Worm (Caenorhabditis elegans) whole organism, L1 larva: ENCODE measurements around the gene C06H2.7.

ENCODE experiments used
- C04F5.9 ChIP-seq: sonication (generic microtip); optimal IDR thresholded peaks from 2 replicates; lab custom pipeline; 2016; ENCODE audit warnings: missing genetic modification characterization, missing compliant biosample characterization
- C16A3.4 ChIP-seq: fragments of 150-350 bp; optimal IDR thresholded peaks from 2 replicates; lab custom pipeline; 2014; ENCODE audit warnings: missing biosample characterization, missing genetic modification characterization
- C34B4.2 ChIP-seq: sonication (generic microtip); optimal IDR thresholded peaks from 2 replicates; lab custom pipeline; 2017; ENCODE audit warnings: mild to moderate bottlenecking, missing genetic modification characterization, missing compliant biosample characterization
- F16B12.6 ChIP-seq: fragments of 150-350 bp; optimal IDR thresholded peaks from 2 replicates; lab custom pipeline; 2014; ENCODE audit warnings: missing biosample characterization, missing genetic modification characterization
- aly-2 ChIP-seq: fragments of 150-350 bp; optimal IDR thresholded peaks from 2 replicates; lab custom pipeline; 2014; ENCODE audit warnings: missing biosample characterization, missing genetic modification characterization
- blmp-1 ChIP-seq: fragments of 150-350 bp; optimal IDR thresholded peaks from 2 replicates; lab custom pipeline; 2014; ENCODE audit warnings: missing biosample characterization, missing genetic modification characterization
- ceh-8 ChIP-seq: fragments of 200-800 bp; sonication (Bioruptor generic); optimal IDR thresholded peaks from 2 replicates; lab custom pipeline; 2018; ENCODE audit warnings: mild to moderate bottlenecking, missing genetic modification characterization, moderate library complexity, missing compliant biosample characterization
- ceh-82 ChIP-seq, 3 experiments: fragments of 150-350 bp in 1 of 3; sonication (generic microtip) in 2 of 3; optimal IDR thresholded peaks; 2 replicates each; lab custom pipeline; 2014 to 2017; ENCODE audit warnings: missing biosample characterization in 3 of 3, missing genetic modification characterization in 3 of 3
- ceh-88 ChIP-seq: fragments of 200-800 bp; sonication (Bioruptor generic); IDR thresholded peaks from 2 replicates; pipeline ENCODE4 v1.3.6; 2022; ENCODE audit warnings: missing genetic modification characterization, missing compliant biosample characterization
- ceh-90 ChIP-seq: sonication (generic microtip); optimal IDR thresholded peaks from 2 replicates; lab custom pipeline; 2016; ENCODE audit warnings: missing genetic modification characterization, missing compliant biosample characterization
- dsc-1 ChIP-seq: sonication (generic microtip); optimal IDR thresholded peaks from 2 replicates; lab custom pipeline; 2016; ENCODE audit warnings: mild to moderate bottlenecking, missing genetic modification characterization, missing compliant biosample characterization
- efl-1 ChIP-seq, 4 experiments: fragments of 150-350 bp; optimal IDR thresholded peaks in 3 of 4; peaks in 1 of 4; 1 replicate in 1 of 4; 2 replicates in 3 of 4; lab custom pipeline; 2014; ENCODE audit warnings: missing biosample characterization in 2 of 4, missing genetic modification characterization in 2 of 4, missing genetic modification reagents in 2 of 4
- egl-13 ChIP-seq: sonication (generic microtip); optimal IDR thresholded peaks from 2 replicates; lab custom pipeline; 2016; ENCODE audit warnings: missing genotype, missing genetic modification reagents, missing genetic modification characterization, missing compliant biosample characterization
- elt-2 ChIP-seq: sonication (generic microtip); optimal IDR thresholded peaks from 2 replicates; lab custom pipeline; 2016; ENCODE audit warnings: missing genetic modification characterization, mild to moderate bottlenecking, inconsistent platforms, missing compliant biosample characterization, missing genetic modification reagents
- ets-5 ChIP-seq: fragments of 200-800 bp; sonication (Bioruptor generic); IDR thresholded peaks from 2 replicates; pipeline ENCODE4 v1.3.6; 2022; ENCODE audit warnings: missing genetic modification characterization, missing compliant biosample characterization
- fkh-10 ChIP-seq: sonication (generic microtip); optimal IDR thresholded peaks from 2 replicates; lab custom pipeline; 2017; ENCODE audit warnings: missing biosample characterization, missing genetic modification reagents, missing genetic modification characterization
- fkh-8 ChIP-seq: sonication (generic microtip); optimal IDR thresholded peaks from 2 replicates; lab custom pipeline; 2016; ENCODE audit warnings: mild to moderate bottlenecking, missing genetic modification characterization, missing compliant biosample characterization
- fos-1 ChIP-seq: fragments of 150-350 bp; optimal IDR thresholded peaks from 2 replicates; lab custom pipeline; 2014; ENCODE audit warnings: missing biosample characterization, missing genetic modification characterization
- grh-1 ChIP-seq: fragments of 200-800 bp; sonication (Bioruptor generic); IDR thresholded peaks from 2 replicates; pipeline ENCODE4 v1.3.6; 2022; ENCODE audit warnings: missing genetic modification reagents, missing genetic modification characterization, missing compliant biosample characterization
- hlh-17 ChIP-seq: fragments of 200-800 bp; sonication (Bioruptor generic); optimal IDR thresholded peaks from 2 replicates; lab custom pipeline; 2018; ENCODE audit warnings: missing genetic modification characterization, mild to moderate bottlenecking, missing compliant biosample characterization, moderate library complexity, borderline replicate concordance
- hpl-2 ChIP-seq: fragments of 150-350 bp; optimal IDR thresholded peaks from 2 replicates; lab custom pipeline; 2014; ENCODE audit warnings: missing biosample characterization, missing genetic modification reagents, missing genetic modification characterization
- irx-1 ChIP-seq: sonication (generic microtip); optimal IDR thresholded peaks from 2 replicates; lab custom pipeline; 2016; ENCODE audit warnings: missing genetic modification characterization, missing compliant biosample characterization
- lin-13 ChIP-seq: fragments of 150-350 bp; optimal IDR thresholded peaks from 2 replicates; lab custom pipeline; 2014; ENCODE audit warnings: missing biosample characterization, missing genetic modification reagents, missing genetic modification characterization
- lin-14 ChIP-seq: fragments of 200-800 bp; sonication (Bioruptor generic); optimal IDR thresholded peaks from 2 replicates; lab custom pipeline; 2018; ENCODE audit warnings: mild to moderate bottlenecking, missing genetic modification characterization, moderate library complexity, missing compliant biosample characterization
- lin-15B ChIP-seq: fragments of 150-350 bp; sonication (generic microtip); optimal IDR thresholded peaks from 3 replicates; lab custom pipeline; 2014; ENCODE audit warnings: missing biosample characterization, missing genetic modification characterization
- lin-39 ChIP-seq: fragments of 150-350 bp; optimal IDR thresholded peaks from 2 replicates; lab custom pipeline; 2014; ENCODE audit warnings: missing biosample characterization, missing genetic modification reagents, missing genetic modification characterization
- lir-3 ChIP-seq: sonication (generic microtip); optimal IDR thresholded peaks from 2 replicates; lab custom pipeline; 2016; ENCODE audit warnings: mild to moderate bottlenecking, missing genetic modification characterization, moderate library complexity, missing compliant biosample characterization; ENCODE audit not compliant: poor library complexity
- lsy-2 ChIP-seq, 2 experiments: fragments of 150-350 bp; optimal IDR thresholded peaks; 2 replicates each; lab custom pipeline; 2014; ENCODE audit warnings: missing biosample characterization in 2 of 2, missing genetic modification characterization in 2 of 2
- mab-9 ChIP-seq: fragments of 200-800 bp; sonication (Bioruptor generic); IDR thresholded peaks from 2 replicates; pipeline ENCODE4 v1.3.6; 2022; ENCODE audit warnings: missing genetic modification reagents, missing genetic modification characterization, missing compliant biosample characterization
- mdl-1 ChIP-seq, 2 experiments: fragments of 150-350 bp; optimal IDR thresholded peaks; 2 replicates each; lab custom pipeline; 2014 to 2017; ENCODE audit warnings: missing biosample characterization in 2 of 2, missing genetic modification characterization in 2 of 2, inconsistent platforms in 1 of 2
- mef-2 ChIP-seq: fragments of 150-350 bp; optimal IDR thresholded peaks from 2 replicates; lab custom pipeline; 2014; ENCODE audit warnings: missing biosample characterization, missing genetic modification characterization
- nhr-11 ChIP-seq: fragments of 150-350 bp; optimal IDR thresholded peaks from 2 replicates; lab custom pipeline; 2014; ENCODE audit warnings: missing biosample characterization, missing genetic modification characterization
- nhr-12 ChIP-seq: sonication (generic microtip); optimal IDR thresholded peaks from 2 replicates; lab custom pipeline; 2017; ENCODE audit warnings: missing biosample characterization, missing genetic modification characterization
- nhr-237 ChIP-seq: fragments of 150-350 bp; optimal IDR thresholded peaks from 2 replicates; lab custom pipeline; 2014; ENCODE audit warnings: missing biosample characterization, missing genetic modification characterization
- nhr-28 ChIP-seq: fragments of 150-350 bp; optimal IDR thresholded peaks from 2 replicates; lab custom pipeline; 2014; ENCODE audit warnings: missing biosample characterization, missing genetic modification characterization
- nhr-47 ChIP-seq: sonication (generic microtip); optimal IDR thresholded peaks from 2 replicates; lab custom pipeline; 2016; ENCODE audit warnings: mild to moderate bottlenecking, missing genetic modification characterization, moderate library complexity, missing compliant biosample characterization
- nhr-85 ChIP-seq: sonication (generic microtip); peaks from one replicate; lab custom pipeline; 2016; ENCODE audit warnings: missing genetic modification characterization, inconsistent platforms, missing compliant biosample characterization
- nhr-90 ChIP-seq: sonication (generic microtip); optimal IDR thresholded peaks from 2 replicates; lab custom pipeline; 2016; ENCODE audit warnings: mild to moderate bottlenecking, missing genetic modification characterization, missing compliant biosample characterization; ENCODE audit not compliant: poor library complexity
- pax-3 ChIP-seq: fragments of 200-800 bp; sonication (Bioruptor generic); optimal IDR thresholded peaks from 2 replicates; lab custom pipeline; 2018; ENCODE audit warnings: mild to moderate bottlenecking, missing genetic modification characterization, moderate library complexity, missing compliant biosample characterization
- rnt-1 ChIP-seq: sonication (generic microtip); optimal IDR thresholded peaks from 2 replicates; lab custom pipeline; 2016; ENCODE audit warnings: mild to moderate bottlenecking, missing genetic modification characterization, moderate library complexity, missing compliant biosample characterization
- skn-1 ChIP-seq: fragments of 150-350 bp; optimal IDR thresholded peaks from 2 replicates; lab custom pipeline; 2014; ENCODE audit warnings: missing biosample characterization, missing genetic modification characterization
- snpc-4 ChIP-seq: fragments of 150-350 bp; optimal IDR thresholded peaks from 2 replicates; lab custom pipeline; 2014; ENCODE audit warnings: missing biosample characterization, missing genetic modification characterization
- snu-23 ChIP-seq: sonication (generic microtip); optimal IDR thresholded peaks from 2 replicates; lab custom pipeline; 2016; ENCODE audit warnings: missing genetic modification characterization, missing compliant biosample characterization
- sptf-1 ChIP-seq: fragments of 150-350 bp; optimal IDR thresholded peaks from 2 replicates; lab custom pipeline; 2014; ENCODE audit warnings: missing biosample characterization, missing genetic modification characterization
- tbx-2 ChIP-seq: sonication (generic microtip); optimal IDR thresholded peaks from 2 replicates; lab custom pipeline; 2016; ENCODE audit warnings: missing genetic modification characterization, missing compliant biosample characterization
- tlp-1 ChIP-seq: fragments of 150-350 bp; optimal IDR thresholded peaks from 2 replicates; lab custom pipeline; 2014; ENCODE audit warnings: missing biosample characterization, missing genetic modification characterization
- unc-130 ChIP-seq: fragments of 150-350 bp; optimal IDR thresholded peaks from 2 replicates; lab custom pipeline; 2017; ENCODE audit warnings: missing biosample characterization, missing genetic modification characterization, inconsistent platforms
- unc-30 ChIP-seq: sonication (generic microtip); optimal IDR thresholded peaks from 2 replicates; lab custom pipeline; 2017; ENCODE audit warnings: missing biosample characterization, missing genetic modification characterization
- unc-62 ChIP-seq: fragments of 150-350 bp; optimal IDR thresholded peaks from 2 replicates; lab custom pipeline; 2014; ENCODE audit warnings: missing biosample characterization, missing genetic modification reagents, missing genetic modification characterization
- unc-86 ChIP-seq: sonication (generic microtip); optimal IDR thresholded peaks from 2 replicates; lab custom pipeline; 2016; ENCODE audit warnings: missing genetic modification characterization, missing compliant biosample characterization
- zag-1 ChIP-seq: fragments of 150-350 bp; optimal IDR thresholded peaks from 2 replicates; lab custom pipeline; 2014; ENCODE audit warnings: missing biosample characterization, missing genetic modification characterization
- ztf-11 ChIP-seq, 2 experiments: sonication (generic microtip); optimal IDR thresholded peaks; 2 replicates each; lab custom pipeline; 2016 to 2017; ENCODE audit warnings: missing genetic modification characterization in 2 of 2, missing biosample characterization in 1 of 2, missing compliant biosample characterization in 1 of 2
- ztf-4 ChIP-seq: fragments of 150-350 bp; optimal IDR thresholded peaks from 2 replicates; lab custom pipeline; 2014; ENCODE audit warnings: missing biosample characterization, missing genetic modification characterization

Gene C06H2.7

DNA sequence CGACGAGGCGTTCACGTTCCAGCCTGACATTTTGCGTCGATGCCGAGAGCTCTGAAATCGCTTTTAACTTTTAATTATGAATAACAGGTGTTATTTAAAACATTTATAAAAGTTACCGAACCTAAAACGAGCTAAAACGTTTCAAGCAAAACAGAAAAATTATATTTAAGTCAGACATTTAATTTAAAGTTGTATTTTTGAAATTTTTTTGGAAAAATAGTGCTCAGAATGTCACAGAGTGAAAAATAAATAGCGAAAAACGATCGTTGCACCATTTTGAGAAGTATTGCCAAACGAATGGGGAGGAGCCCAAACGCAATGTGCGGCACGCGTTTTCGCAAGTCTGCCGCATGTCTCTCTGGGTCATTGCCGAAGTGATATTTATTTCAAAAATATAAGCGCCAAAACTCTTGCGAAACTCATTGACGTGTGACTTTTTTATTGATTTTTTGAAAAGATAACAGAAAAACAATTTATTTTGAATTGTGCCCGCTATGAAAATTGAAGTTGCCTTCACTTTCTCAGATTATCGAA lies 31.5 kb downstream of the C06H2.7 start, which contains the start of gene erfa-3 (continued):
- TF ChIP-seq irx-1 (tag; lab: Kevin White, UChicago) (peak; percentile 44), unc-86 (tag; lab: Kevin White, UChicago) (peak; percentile 38), snpc-4 (tag; lab: Kevin White, UChicago) (peak; percentile 50), aly-2 (tag; lab: Kevin White, UChicago) (no peak), nhr-47 (tag; lab: Kevin White, UChicago) (peak; percentile 62), fkh-8 (peak; percentile 24), efl-1 (optimal IDR thresholded peaks at IDR 0.05; lab: Kevin White, UChicago) (peak; percentile 54 to 65), efl-1 (GFP tag; optimal IDR thresholded peaks at IDR 0.05 in 1 of 2; lab: Kevin White, UChicago) (peak; percentile 52 to 95), pax-3 (tag; lab: Kevin White, UChicago) (no peak), dsc-1 (tag; lab: Kevin White, UChicago) (peak; percentile 68), lin-13 (no peak), nhr-237 (tag; lab: Kevin White, UChicago) (no peak), mdl-1 (tag; optimal IDR thresholded peaks at IDR 0.05; lab: Kevin White, UChicago) (peak in 1 of 2 experiments; percentile 64), nhr-11 (tag; lab: Kevin White, UChicago) (no peak), mab-9 (GFP tag; lab: Robert Waterston, UW) (no peak), tlp-1 (tag; lab: Kevin White, UChicago) (no peak), zag-1 (tag; lab: Kevin White, UChicago) (no peak), ceh-82 (tag; optimal IDR thresholded peaks at IDR 0.05; lab: Kevin White, UChicago) (peak; percentile 64 to 73 (median 70)), snu-23 (GFP tag; lab: Kevin White, UChicago) (peak; percentile 73), tbx-2 (tag; lab: Kevin White, UChicago) (peak; percentile 49), skn-1 (tag; lab: Kevin White, UChicago) (peak; percentile 87), lin-14 (peak; percentile 59), ztf-11 (tag; optimal IDR thresholded peaks at IDR 0.05; lab: Kevin White, UChicago) (peak in 1 of 2 experiments; percentile 48), ceh-88 (GFP tag; lab: Robert Waterston, UW) (no peak), ets-5 (GFP tag; lab: Robert Waterston, UW) (no peak), ztf-4 (tag; lab: Kevin White, UChicago) (peak; percentile 27), nhr-12 (tag; lab: Kevin White, UChicago) (no peak), grh-1 (GFP tag; lab: Robert Waterston, UW) (peak; percentile 51; the same call in 1 of the 2 replicates), C16A3.4 (tag; lab: Kevin White, UChicago) (peak; percentile 67), elt-2 (peak; percentile 54), F16B12.6 (tag; lab: Kevin White, UChicago) (no peak), nhr-90 (tag; lab: Kevin White, UChicago) (peak; percentile 69), fkh-10 (GFP tag; lab: Kevin White, UChicago) (no peak), mef-2 (tag; lab: Kevin White, UChicago) (no peak), C34B4.2 (tag; lab: Kevin White, UChicago) (no peak), rnt-1 (tag; lab: Kevin White, UChicago) (peak; percentile 85), hlh-17 (no peak), unc-62 (GFP tag; lab: Kevin White, UChicago) (no peak), egl-13 (tag; lab: Kevin White, UChicago) (peak; percentile 53), lin-39 (peak; percentile 62), nhr-28 (tag; lab: Kevin White, UChicago) (no peak), sptf-1 (no peak), hpl-2 (GFP tag; lab: Kevin White, UChicago) (peak; percentile 25), ceh-8 (peak; percentile 28), unc-30 (tag; lab: Kevin White, UChicago) (no peak), fos-1 (tag; lab: Kevin White, UChicago) (no peak), lin-15B (tag; lab: Kevin White, UChicago) (no peak), nhr-85 (peak; percentile 76), ceh-90 (tag; lab: Kevin White, UChicago) (no peak), unc-130 (peak; percentile 68), blmp-1 (no peak), C04F5.9 (tag; lab: Kevin White, UChicago) (no peak), lsy-2 (tag; optimal IDR thresholded peaks at IDR 0.05; lab: Kevin White, UChicago) (peak; percentile 58 to 60), lir-3 (tag; lab: Kevin White, UChicago) (peak; percentile 15)
